Fruit fly (Drosophila melanogaster) whole organism, pupa: ENCODE results near the gene ATPsynCF6.

Experiments
- CG13204 ChIP-seq: fragments of 200-800 bp; sonication (Bioruptor generic); optimal IDR thresholded peaks from 2 replicates; lab custom pipeline; 2018; ENCODE audit warnings: missing biosample characterization, mild to moderate bottlenecking, missing genetic modification characterization, moderate library complexity
- CG14655 ChIP-seq: fragments of 200-800 bp; sonication (Bioruptor generic); optimal IDR thresholded peaks from 3 replicates; lab custom pipeline; 2017; ENCODE audit warnings: mild to moderate bottlenecking, missing biosample characterization, missing genetic modification reagents, missing genetic modification characterization
- CG32121 ChIP-seq: fragments of 200-800 bp; sonication (Bioruptor generic); IDR thresholded peaks from 2 replicates; pipeline ENCODE4 v1.3.6; 2022; ENCODE audit warnings: missing biosample characterization, missing genetic modification characterization
- CG8301 ChIP-seq: fragments of 200-800 bp; sonication (Bioruptor generic); optimal IDR thresholded peaks from 2 replicates; lab custom pipeline; 2018; ENCODE audit warnings: missing biosample characterization, mild to moderate bottlenecking, missing genetic modification characterization
- EcR ChIP-seq: fragments of 200-800 bp; sonication (Bioruptor generic); optimal IDR thresholded peaks from 3 replicates; lab custom pipeline; 2019; ENCODE audit warnings: missing biosample characterization, missing genetic modification characterization, mild to moderate bottlenecking, moderate library complexity, missing genetic modification reagents
- Pif1A ChIP-seq: fragments of 200-800 bp; sonication (Bioruptor generic); optimal IDR thresholded peaks from 3 replicates; lab custom pipeline; 2016; ENCODE audit warnings: missing biosample characterization, missing genetic modification characterization
- Snoo ChIP-seq: fragments of 200-800 bp; sonication (Bioruptor generic); optimal IDR thresholded peaks from 3 replicates; lab custom pipeline; 2017; ENCODE audit warnings: missing biosample characterization, mild to moderate bottlenecking, missing genetic modification characterization, inconsistent platforms
- fd96Ca ChIP-seq: fragments of 200-800 bp; sonication (Bioruptor generic); IDR thresholded peaks from 3 replicates; pipeline ENCODE4 v1.3.6; 2022; ENCODE audit warnings: missing biosample characterization, missing genetic modification characterization
- gl ChIP-seq: fragments of 200-800 bp; sonication (Bioruptor generic); optimal IDR thresholded peaks from 2 replicates; lab custom pipeline; 2018; ENCODE audit warnings: missing biosample characterization, mild to moderate bottlenecking, missing genetic modification characterization
- rn ChIP-seq: fragments of 200-800 bp; sonication (Bioruptor generic); IDR thresholded peaks from 2 replicates; pipeline ENCODE4 v1.3.6; 2022; ENCODE audit warnings: missing biosample characterization, missing genetic modification characterization

DNA sequence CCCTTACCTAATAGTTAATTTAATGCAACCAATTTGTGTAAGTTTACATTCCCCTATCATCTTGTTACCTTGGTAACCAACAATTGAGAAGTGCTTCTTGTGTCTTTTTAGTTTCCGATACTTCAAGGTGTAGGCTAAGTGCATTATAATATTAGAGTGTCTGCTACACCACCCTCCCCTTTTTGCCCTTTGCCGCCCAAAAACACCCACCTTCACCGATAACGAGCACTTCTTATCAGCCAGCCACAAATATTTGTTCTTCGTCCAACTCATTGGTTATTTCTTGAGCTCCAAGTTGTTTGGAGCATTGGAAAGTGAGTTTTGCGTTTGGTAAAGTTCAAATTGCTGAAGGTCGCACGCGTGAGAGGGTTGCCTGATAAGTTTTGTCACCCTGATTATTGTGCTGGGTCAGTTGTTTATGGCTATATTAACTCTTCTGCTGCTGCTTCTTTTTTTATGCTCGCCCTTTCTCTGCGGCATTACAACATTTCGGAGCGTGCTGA is 23.9 kb downstream of the ATPsynCF6 start:
- TF ChIP-seq EcR (GFP tag; lab: Kevin White, UChicago) (no peak), CG32121 (GFP tag; lab: Robert Waterston, UW) (no peak), fd96Ca (GFP tag; lab: Robert Waterston, UW) (no peak), Pif1A (GFP tag; lab: Kevin White, UChicago) (no peak), rn (no peak), CG8301 (no peak), gl (tag; lab: Kevin White, UChicago) (no peak), Snoo (no peak), CG13204 (GFP tag; lab: Kevin White, UChicago) (no peak), CG14655 (GFP tag; lab: Kevin White, UChicago) (no peak)
